Fruit fly (Drosophila melanogaster) whole organism, prepupa: Measurements from ENCODE around the gene snky.

Experiments used
- Blimp-1 ChIP-seq: fragments of 200-800 bp; sonication (Bioruptor generic); optimal IDR thresholded peaks from 3 replicates; lab custom pipeline; 2017; ENCODE audit warnings: missing biosample characterization, missing genetic modification characterization, mild to moderate bottlenecking, moderate library complexity, missing genetic modification reagents
- Ets21C ChIP-seq: fragments of 200-800 bp; sonication (Bioruptor generic); optimal IDR thresholded peaks from 3 replicates; lab custom pipeline; 2016; ENCODE audit warnings: missing biosample characterization, missing genetic modification characterization
- Hr39 ChIP-seq: fragments of 200-800 bp; sonication (Bioruptor generic); optimal IDR thresholded peaks from 2 replicates; lab custom pipeline; 2016; ENCODE audit warnings: missing biosample characterization, missing genetic modification characterization
- spab ChIP-seq: fragments of 200-800 bp; sonication (Bioruptor generic); optimal IDR thresholded peaks from 2 replicates; lab custom pipeline; 2017; ENCODE audit warnings: missing biosample characterization, mild to moderate bottlenecking, missing genetic modification characterization, missing genetic modification reagents

- TF ChIP-seq Hr39 (GFP tag; lab: Kevin White, UChicago) (peak; percentile 86), spab (GFP tag; lab: Kevin White, UChicago) (peak; percentile 55), Blimp-1 (GFP tag; lab: Kevin White, UChicago) (peak; percentile 74), Ets21C (peak; percentile 67)
These were observed 39.1 kb downstream of the snky start for dm6 chr3L:13213360-13213759.
